Worm (Caenorhabditis elegans) whole organism, L1 larva: ENCODE data around the gene ifas-1.

Experiments
- F16B12.6 ChIP-seq: fragments of 150-350 bp; optimal IDR thresholded peaks from 2 replicates; lab custom pipeline; 2014; ENCODE audit warnings: missing biosample characterization, missing genetic modification characterization
- aha-1 ChIP-seq: fragments of 150-350 bp; optimal IDR thresholded peaks from 2 replicates; lab custom pipeline; 2014; ENCODE audit warnings: missing biosample characterization, missing genetic modification characterization
- alr-1 ChIP-seq: fragments of 200-800 bp; sonication (Bioruptor generic); optimal IDR thresholded peaks from 2 replicates; lab custom pipeline; 2018; ENCODE audit warnings: borderline replicate concordance, mild to moderate bottlenecking, missing genetic modification characterization, missing compliant biosample characterization
- aly-2 ChIP-seq: fragments of 150-350 bp; optimal IDR thresholded peaks from 2 replicates; lab custom pipeline; 2014; ENCODE audit warnings: missing biosample characterization, missing genetic modification characterization
- ama-1 ChIP-seq: fragments of 150-350 bp; optimal IDR thresholded peaks from 2 replicates; lab custom pipeline; 2014
- blmp-1 ChIP-seq: fragments of 150-350 bp; optimal IDR thresholded peaks from 2 replicates; lab custom pipeline; 2014; ENCODE audit warnings: missing biosample characterization, missing genetic modification characterization
- ceh-82 ChIP-seq, 3 experiments: fragments of 150-350 bp in 1 of 3; sonication (generic microtip) in 2 of 3; optimal IDR thresholded peaks; 2 replicates each; lab custom pipeline; 2014 to 2017; ENCODE audit warnings: missing biosample characterization in 3 of 3, missing genetic modification characterization in 3 of 3
- ceh-88 ChIP-seq: fragments of 200-800 bp; sonication (Bioruptor generic); IDR thresholded peaks from 2 replicates; pipeline ENCODE4 v1.3.6; 2022; ENCODE audit warnings: missing genetic modification characterization, missing compliant biosample characterization
- ces-1 ChIP-seq: fragments of 150-350 bp; optimal IDR thresholded peaks from 2 replicates; lab custom pipeline; 2014; ENCODE audit warnings: missing biosample characterization, missing genetic modification reagents, missing genetic modification characterization
- dsc-1 ChIP-seq: sonication (generic microtip); optimal IDR thresholded peaks from 2 replicates; lab custom pipeline; 2016; ENCODE audit warnings: mild to moderate bottlenecking, missing genetic modification characterization, missing compliant biosample characterization
- egl-13 ChIP-seq: sonication (generic microtip); optimal IDR thresholded peaks from 2 replicates; lab custom pipeline; 2016; ENCODE audit warnings: missing genotype, missing genetic modification reagents, missing genetic modification characterization, missing compliant biosample characterization
- egl-27 ChIP-seq, 2 experiments: fragments of 150-350 bp in 1 of 2; sonication (generic microtip); optimal IDR thresholded peaks; 3 replicates each; lab custom pipeline; 2017 to 2018; ENCODE audit warnings: missing biosample characterization in 2 of 2, missing genetic modification characterization in 2 of 2, missing genetic modification reagents in 2 of 2
- fkh-10 ChIP-seq: sonication (generic microtip); optimal IDR thresholded peaks from 2 replicates; lab custom pipeline; 2017; ENCODE audit warnings: missing biosample characterization, missing genetic modification reagents, missing genetic modification characterization
- fkh-8 ChIP-seq: sonication (generic microtip); optimal IDR thresholded peaks from 2 replicates; lab custom pipeline; 2016; ENCODE audit warnings: mild to moderate bottlenecking, missing genetic modification characterization, missing compliant biosample characterization
- grh-1 ChIP-seq: fragments of 200-800 bp; sonication (Bioruptor generic); IDR thresholded peaks from 2 replicates; pipeline ENCODE4 v1.3.6; 2022; ENCODE audit warnings: missing genetic modification reagents, missing genetic modification characterization, missing compliant biosample characterization
- hpl-2 ChIP-seq: fragments of 150-350 bp; optimal IDR thresholded peaks from 2 replicates; lab custom pipeline; 2014; ENCODE audit warnings: missing biosample characterization, missing genetic modification reagents, missing genetic modification characterization
- isw-1 ChIP-seq: fragments of 200-800 bp; sonication (Bioruptor generic); IDR thresholded peaks from 2 replicates; pipeline ENCODE4 v1.3.6; 2022; ENCODE audit warnings: missing genetic modification characterization, missing compliant biosample characterization
- lin-14 ChIP-seq: fragments of 200-800 bp; sonication (Bioruptor generic); optimal IDR thresholded peaks from 2 replicates; lab custom pipeline; 2018; ENCODE audit warnings: mild to moderate bottlenecking, missing genetic modification characterization, moderate library complexity, missing compliant biosample characterization
- lir-3 ChIP-seq: sonication (generic microtip); optimal IDR thresholded peaks from 2 replicates; lab custom pipeline; 2016; ENCODE audit warnings: mild to moderate bottlenecking, missing genetic modification characterization, moderate library complexity, missing compliant biosample characterization; ENCODE audit not compliant: poor library complexity
- mdl-1 ChIP-seq, 2 experiments: fragments of 150-350 bp; optimal IDR thresholded peaks; 2 replicates each; lab custom pipeline; 2014 to 2017; ENCODE audit warnings: missing biosample characterization in 2 of 2, missing genetic modification characterization in 2 of 2, inconsistent platforms in 1 of 2
- mep-1 ChIP-seq: fragments of 150-350 bp; optimal IDR thresholded peaks from 2 replicates; lab custom pipeline; 2014; ENCODE audit warnings: missing biosample characterization, missing genetic modification characterization
- nhr-19 ChIP-seq: fragments of 200-800 bp; sonication (Bioruptor generic); conservative IDR thresholded peaks from 2 replicates; pipeline ENCODE4 v1.3.6; 2022; ENCODE audit warnings: missing genetic modification characterization, missing compliant biosample characterization
- nhr-71 ChIP-seq: sonication (generic microtip); optimal IDR thresholded peaks from 2 replicates; lab custom pipeline; 2016; ENCODE audit warnings: mild to moderate bottlenecking, missing genetic modification characterization, moderate library complexity, missing compliant biosample characterization
- nhr-77 ChIP-seq: fragments of 150-350 bp; optimal IDR thresholded peaks from 2 replicates; lab custom pipeline; 2014; ENCODE audit warnings: missing biosample characterization, missing genetic modification characterization
- nhr-90 ChIP-seq: sonication (generic microtip); optimal IDR thresholded peaks from 2 replicates; lab custom pipeline; 2016; ENCODE audit warnings: mild to moderate bottlenecking, missing genetic modification characterization, missing compliant biosample characterization; ENCODE audit not compliant: poor library complexity
- pag-3 ChIP-seq: sonication (generic microtip); optimal IDR thresholded peaks from 2 replicates; lab custom pipeline; 2017; ENCODE audit warnings: missing genetic modification characterization, mild to moderate bottlenecking, missing compliant biosample characterization, antibody characterized with exemption, borderline replicate concordance; ENCODE audit not compliant: insufficient read depth
- pax-3 ChIP-seq: fragments of 200-800 bp; sonication (Bioruptor generic); optimal IDR thresholded peaks from 2 replicates; lab custom pipeline; 2018; ENCODE audit warnings: mild to moderate bottlenecking, missing genetic modification characterization, moderate library complexity, missing compliant biosample characterization
- pqm-1 ChIP-seq: sonication (generic microtip); optimal IDR thresholded peaks from 3 replicates; lab custom pipeline; 2017; ENCODE audit warnings: missing biosample characterization, missing genetic modification characterization
- rnt-1 ChIP-seq: sonication (generic microtip); optimal IDR thresholded peaks from 2 replicates; lab custom pipeline; 2016; ENCODE audit warnings: mild to moderate bottlenecking, missing genetic modification characterization, moderate library complexity, missing compliant biosample characterization
- skn-1 ChIP-seq: fragments of 150-350 bp; optimal IDR thresholded peaks from 2 replicates; lab custom pipeline; 2014; ENCODE audit warnings: missing biosample characterization, missing genetic modification characterization
- sox-4 ChIP-seq: sonication (generic microtip); optimal IDR thresholded peaks from 2 replicates; lab custom pipeline; 2016; ENCODE audit warnings: missing genetic modification characterization, missing compliant biosample characterization
- sup-37 ChIP-seq: fragments of 200-800 bp; sonication (Bioruptor generic); optimal IDR thresholded peaks from 2 replicates; lab custom pipeline; 2018; ENCODE audit warnings: mild to moderate bottlenecking, missing genetic modification characterization, missing compliant biosample characterization
- tbx-2 ChIP-seq: sonication (generic microtip); optimal IDR thresholded peaks from 2 replicates; lab custom pipeline; 2016; ENCODE audit warnings: missing genetic modification characterization, missing compliant biosample characterization
- tlp-1 ChIP-seq: fragments of 150-350 bp; optimal IDR thresholded peaks from 2 replicates; lab custom pipeline; 2014; ENCODE audit warnings: missing biosample characterization, missing genetic modification characterization
- unc-86 ChIP-seq: sonication (generic microtip); optimal IDR thresholded peaks from 2 replicates; lab custom pipeline; 2016; ENCODE audit warnings: missing genetic modification characterization, missing compliant biosample characterization
- xbp-1 ChIP-seq: sonication (generic microtip); optimal IDR thresholded peaks from 2 replicates; lab custom pipeline; 2016; ENCODE audit warnings: missing genetic modification characterization, missing compliant biosample characterization
- zag-1 ChIP-seq: fragments of 150-350 bp; optimal IDR thresholded peaks from 2 replicates; lab custom pipeline; 2014; ENCODE audit warnings: missing biosample characterization, missing genetic modification characterization
- zip-4 ChIP-seq: fragments of 200-800 bp; sonication (Bioruptor generic); optimal IDR thresholded peaks from 2 replicates; lab custom pipeline; 2018; ENCODE audit warnings: mild to moderate bottlenecking, missing genetic modification characterization, moderate library complexity, missing compliant biosample characterization
- ztf-11 ChIP-seq, 2 experiments: sonication (generic microtip); optimal IDR thresholded peaks; 2 replicates each; lab custom pipeline; 2016 to 2017; ENCODE audit warnings: missing genetic modification characterization in 2 of 2, missing biosample characterization in 1 of 2, missing compliant biosample characterization in 1 of 2

The ifas-1 gene

DNA sequence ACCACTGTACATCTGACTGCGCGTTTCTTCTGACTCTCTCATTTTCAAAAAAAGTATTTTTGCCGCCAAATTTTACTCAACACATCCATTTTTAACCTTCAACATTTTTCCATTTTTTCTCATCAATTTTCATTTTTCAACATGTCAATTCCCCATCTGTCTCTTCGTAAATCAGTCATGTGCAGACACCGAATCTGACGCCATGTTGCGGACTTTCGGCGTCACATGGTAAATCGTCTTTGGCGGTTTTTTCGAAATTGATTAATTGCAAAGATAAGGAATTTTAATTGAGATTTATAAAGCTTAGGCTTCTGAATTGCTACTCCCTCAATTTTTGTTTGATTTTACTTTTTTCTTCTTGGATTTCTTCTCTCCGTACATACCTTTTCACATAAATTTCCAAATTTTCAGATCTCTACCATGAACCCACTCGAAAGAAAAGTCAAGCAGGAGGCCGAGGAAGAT lies 5.7 kb downstream of the ifas-1 start, which contains the start of gene F19B10.1 (continued):
- TF ChIP-seq aly-2 (peak; percentile 35), dsc-1 (tag; lab: Kevin White, UChicago) (peak; percentile 60), nhr-71 (tag; lab: Kevin White, UChicago) (peak; percentile 85), sup-37 (no peak), hpl-2 (GFP tag; lab: Kevin White, UChicago) (no peak), nhr-90 (peak; percentile 82)

- no peak for TF ChIP-seq F16B12.6
- no peak for TF ChIP-seq skn-1 (tag; lab: Kevin White, UChicago)
- TF ChIP-seq ceh-82 (tag; optimal IDR thresholded peaks at IDR 0.05; lab: Kevin White, UChicago) = no peak
- no peak for TF ChIP-seq fkh-10 (GFP tag; lab: Kevin White, UChicago)
- no peak for TF ChIP-seq alr-1
- no peak for TF ChIP-seq ama-1 (lab: Kevin White, UChicago)
- TF ChIP-seq tlp-1 (tag; lab: Kevin White, UChicago) = no peak
- TF ChIP-seq lir-3 (tag; lab: Kevin White, UChicago) = no peak
- TF ChIP-seq egl-27 (tag; optimal IDR thresholded peaks at IDR 0.05; lab: Kevin White, UChicago) = no peak
- TF ChIP-seq pqm-1 (tag; lab: Kevin White, UChicago) = no peak
- no peak for TF ChIP-seq isw-1 (GFP tag; lab: Robert Waterston, UW)
- no peak for TF ChIP-seq nhr-77 (tag; lab: Kevin White, UChicago)
- no peak for TF ChIP-seq rnt-1 (tag; lab: Kevin White, UChicago)
- TF ChIP-seq xbp-1 (tag; lab: Kevin White, UChicago) = no peak
- no peak for TF ChIP-seq tbx-2
Measured at ce11 chrII:3681365-3682083, 7.0 kb downstream of the ifas-1 start, which contains the start of gene F19B10.10. Gene F19B10.10 (minus strand): TSS chrII:3681415.

ce11 chrII:3680366-3680765 lies 8.2 kb downstream of the ifas-1 start:
- no peak for TF ChIP-seq ceh-88 (GFP tag; lab: Robert Waterston, UW)
- no peak for TF ChIP-seq pax-3 (tag; lab: Kevin White, UChicago)
- no peak for TF ChIP-seq zip-4 (GFP tag; lab: Kevin White, UChicago)
- no peak for TF ChIP-seq F16B12.6
- TF ChIP-seq unc-86 (tag; lab: Kevin White, UChicago) = no peak
- TF ChIP-seq egl-13 (tag; lab: Kevin White, UChicago) = no peak
- no peak for TF ChIP-seq zag-1 (tag; lab: Kevin White, UChicago)
- no peak for TF ChIP-seq sox-4 (tag; lab: Kevin White, UChicago)
- no peak for TF ChIP-seq grh-1
- TF ChIP-seq aha-1 (tag; lab: Kevin White, UChicago) = no peak
- TF ChIP-seq pag-3 (tag; lab: Kevin White, UChicago) = no peak
- no peak for TF ChIP-seq ztf-11 (tag; optimal IDR thresholded peaks at IDR 0.05; lab: Kevin White, UChicago)
- no peak for TF ChIP-seq ceh-82 (tag; optimal IDR thresholded peaks at IDR 0.05; lab: Kevin White, UChicago)
- no peak for TF ChIP-seq nhr-71 (tag; lab: Kevin White, UChicago)
- no peak for TF ChIP-seq mdl-1 (tag; optimal IDR thresholded peaks at IDR 0.05; lab: Kevin White, UChicago)
- TF ChIP-seq rnt-1 (tag; lab: Kevin White, UChicago) = no peak
- no peak for TF ChIP-seq dsc-1 (tag; lab: Kevin White, UChicago)
- no peak for TF ChIP-seq hpl-2 (GFP tag; lab: Kevin White, UChicago)

DNA sequence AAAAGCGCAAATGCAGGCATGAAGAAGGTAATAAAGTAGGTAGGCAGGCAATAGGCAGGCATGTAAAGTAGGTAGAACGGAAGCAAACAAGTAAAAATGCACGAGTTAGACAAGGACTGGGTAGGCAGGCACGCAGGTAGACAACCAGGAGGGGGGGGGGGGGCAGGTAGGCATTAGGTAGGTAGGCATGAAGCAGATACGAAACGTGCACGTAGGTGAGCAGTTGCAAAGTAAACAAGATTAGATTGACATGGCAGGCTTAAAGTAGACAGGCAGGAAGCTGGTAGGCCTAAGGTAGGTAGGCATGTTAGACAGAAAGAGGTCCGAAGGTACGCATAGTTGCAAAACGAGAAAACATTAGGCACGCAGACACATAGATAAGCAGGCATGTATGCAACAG lies 9.5 kb downstream of the ifas-1 start:
- no peak for TF ChIP-seq ces-1 (GFP tag; lab: Kevin White, UChicago)
- no peak for TF ChIP-seq unc-86 (tag; lab: Kevin White, UChicago)
- no peak for TF ChIP-seq blmp-1 (tag; lab: Kevin White, UChicago)
- no peak for TF ChIP-seq lin-14
- no peak for TF ChIP-seq fkh-8 (tag; lab: Kevin White, UChicago)
- TF ChIP-seq mep-1 (tag; lab: Kevin White, UChicago) = no peak
- TF ChIP-seq nhr-19 (GFP tag; lab: Robert Waterston, UW) = no peak
- no peak for TF ChIP-seq sup-37
